Worm (Caenorhabditis elegans): ENCODE data around the gene evl-20.

DNA sequence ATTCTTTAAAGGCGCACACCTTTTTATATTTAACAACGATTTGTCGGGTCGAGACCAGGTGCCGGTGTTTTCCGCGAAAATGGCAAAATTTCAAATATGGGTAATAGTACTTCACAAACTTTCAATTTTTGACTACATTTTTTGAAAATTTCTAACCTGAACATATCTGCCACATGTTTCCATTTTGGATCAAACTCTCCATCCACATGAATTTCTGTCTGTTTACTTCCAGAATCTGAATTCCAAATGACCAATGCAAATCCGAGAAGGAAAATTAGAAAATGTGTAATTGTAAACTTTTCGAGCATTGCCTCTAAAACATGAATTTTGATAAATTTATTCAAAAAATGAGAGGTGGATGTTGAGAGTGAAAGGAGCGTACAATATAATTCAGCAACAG, 36.1 kb downstream of the evl-20 start, which contains the start of gene lact-4:
- TF ChIP-seq aly-1 (tag; optimal IDR thresholded peaks at IDR 0.05), result no peak
- no peak for TF ChIP-seq tbx-37 (GFP tag; conservative IDR thresholded peaks at IDR 0.05)

All from whole organism, early embryonic.